Fruit fly (Drosophila melanogaster): ENCODE measurements around the gene Mms19.

DNA sequence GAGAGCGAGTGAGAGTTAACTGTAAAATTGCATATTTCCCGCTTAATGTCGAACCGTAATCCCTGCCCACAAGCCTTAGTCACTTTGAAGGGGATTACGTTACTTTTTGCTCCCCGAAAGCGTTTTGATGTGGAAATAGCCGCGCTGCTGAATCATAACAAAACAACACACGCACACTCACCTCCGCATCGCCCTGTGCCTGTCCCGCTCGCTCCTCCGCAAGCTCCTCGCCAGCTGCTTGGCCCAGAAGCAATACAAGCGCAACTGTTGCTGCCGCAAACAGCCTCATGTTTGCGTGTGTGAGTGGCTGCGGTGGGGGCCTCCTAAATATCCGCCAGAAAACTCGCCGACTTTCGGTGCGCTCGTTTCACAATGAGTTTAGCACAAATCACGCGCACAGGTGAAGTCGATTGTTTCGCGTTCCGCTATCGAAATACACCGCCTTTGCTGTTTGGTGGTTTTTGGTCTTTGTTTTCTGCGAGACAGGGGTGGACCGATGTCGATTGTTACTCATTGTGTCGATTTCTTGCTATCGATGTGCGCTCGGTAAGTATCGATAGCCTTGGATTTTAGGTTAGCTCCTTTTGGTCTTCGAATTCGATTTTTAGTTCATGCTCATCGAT is 19.0 kb downstream of the Mms19 start, which contains the start of gene CtsF:
- TF ChIP-seq EcR (GFP tag; optimal IDR thresholded peaks at IDR 0.05) (no peak), pan (optimal IDR thresholded peaks at IDR 0.05) (no peak), usp (GFP tag; optimal IDR thresholded peaks at IDR 0.05) (no peak)
